Fruit fly (Drosophila melanogaster) whole organism, embryonic: ENCODE measurements around the gene CG43051.

ENCODE experiments used
- Abd-B ChIP-seq: fragments of 200-800 bp; sonication (Bioruptor generic); optimal IDR thresholded peaks from 2 replicates; lab custom pipeline; 2018; ENCODE audit warnings: missing biosample characterization, mild to moderate bottlenecking, missing genetic modification characterization, moderate library complexity
- Adf1 ChIP-seq: fragments of 200-800 bp; sonication (Bioruptor generic); IDR thresholded peaks from 2 replicates; pipeline ENCODE4 v1.3.6; 2022; ENCODE audit warnings: missing biosample characterization, missing genetic modification characterization
- BEAF-32 ChIP-seq: fragments of 200-800 bp; sonication (Bioruptor generic); optimal IDR thresholded peaks from 3 replicates; lab custom pipeline; 2017; ENCODE audit warnings: missing biosample characterization, missing genetic modification characterization, mild to moderate bottlenecking, moderate library complexity, missing genetic modification reagents
- CG10147 ChIP-seq: fragments of 200-800 bp; sonication (Bioruptor generic); optimal IDR thresholded peaks from 2 replicates; lab custom pipeline; 2019; ENCODE audit warnings: missing biosample characterization, mild to moderate bottlenecking, missing genetic modification characterization, moderate library complexity
- CG12155 ChIP-seq: fragments of 200-800 bp; sonication (Bioruptor generic); optimal IDR thresholded peaks from 3 replicates; lab custom pipeline; 2016; ENCODE audit warnings: missing biosample characterization, missing genetic modification characterization
- CG13894 ChIP-seq: fragments of 200-800 bp; sonication (Bioruptor generic); optimal IDR thresholded peaks from 3 replicates; lab custom pipeline; 2018; ENCODE audit warnings: missing biosample characterization, mild to moderate bottlenecking, missing genetic modification characterization, moderate library complexity
- CG14710 ChIP-seq: fragments of 200-800 bp; sonication (Bioruptor generic); optimal IDR thresholded peaks from 3 replicates; lab custom pipeline; 2019; ENCODE audit warnings: missing biosample characterization, mild to moderate bottlenecking, missing genetic modification characterization, moderate library complexity
- CG1647 ChIP-seq: fragments of 200-800 bp; sonication (Bioruptor generic); optimal IDR thresholded peaks from 3 replicates; lab custom pipeline; 2016; ENCODE audit warnings: missing biosample characterization, missing genetic modification characterization
- CG16813 ChIP-seq: fragments of 200-800 bp; sonication (Bioruptor generic); IDR thresholded peaks from 3 replicates; pipeline ENCODE4 v1.3.6; 2022; ENCODE audit warnings: missing biosample characterization, missing genetic modification characterization; ENCODE audit not compliant: partially characterized antibody
- CG17328 ChIP-seq: fragments of 200-800 bp; sonication (Bioruptor generic); IDR thresholded peaks from 2 replicates; pipeline ENCODE4 v1.3.6; 2022; ENCODE audit warnings: missing biosample characterization, missing genetic modification characterization
- CG18262 ChIP-seq: fragments of 200-800 bp; optimal IDR thresholded peaks from 3 replicates; lab custom pipeline; 2019; ENCODE audit warnings: missing biosample characterization, mild to moderate bottlenecking, missing genetic modification characterization, moderate library complexity
- CG1832 ChIP-seq: fragments of 200-800 bp; sonication (Bioruptor generic); optimal IDR thresholded peaks from 2 replicates; lab custom pipeline; 2017; ENCODE audit warnings: missing biosample characterization, mild to moderate bottlenecking, missing genetic modification characterization, inconsistent platforms
- CG2129 ChIP-seq: fragments of 200-800 bp; sonication (Bioruptor generic); IDR thresholded peaks from 2 replicates; pipeline ENCODE4 v1.3.6; 2022; ENCODE audit warnings: missing biosample characterization, missing genetic modification characterization; ENCODE audit not compliant: partially characterized antibody
- CG33557 ChIP-seq: fragments of 200-800 bp; sonication (Bioruptor generic); optimal IDR thresholded peaks from 2 replicates; lab custom pipeline; 2019; ENCODE audit warnings: missing biosample characterization, mild to moderate bottlenecking, missing genetic modification characterization, moderate library complexity
- CG34224 ChIP-seq: fragments of 200-800 bp; sonication (Bioruptor generic); IDR thresholded peaks from 3 replicates; pipeline ENCODE4 v1.3.6; 2022; ENCODE audit warnings: missing biosample characterization, missing genetic modification characterization; ENCODE audit not compliant: partially characterized antibody
- CG34376 ChIP-seq: fragments of 200-800 bp; sonication (Bioruptor generic); optimal IDR thresholded peaks from 2 replicates; lab custom pipeline; 2018; ENCODE audit warnings: missing biosample characterization, mild to moderate bottlenecking, missing genetic modification characterization
- CG4424 ChIP-seq: fragments of 200-800 bp; sonication (Bioruptor generic); optimal IDR thresholded peaks from 3 replicates; lab custom pipeline; 2016; ENCODE audit warnings: missing biosample characterization, missing genetic modification characterization
- CG4854 ChIP-seq: fragments of 200-800 bp; sonication (Bioruptor generic); optimal IDR thresholded peaks from 2 replicates; lab custom pipeline; 2016; ENCODE audit warnings: missing biosample characterization, missing genetic modification characterization, inconsistent platforms
- CG8924 ChIP-seq: fragments of 200-800 bp; optimal IDR thresholded peaks from 3 replicates; lab custom pipeline; 2019; ENCODE audit warnings: missing biosample characterization, mild to moderate bottlenecking, missing genetic modification characterization, moderate library complexity
- CG9727 ChIP-seq: fragments of 200-800 bp; sonication (Bioruptor generic); optimal IDR thresholded peaks from 3 replicates; lab custom pipeline; 2017; ENCODE audit warnings: missing biosample characterization, mild to moderate bottlenecking, missing genetic modification characterization
- CG9797 ChIP-seq: fragments of 200-800 bp; sonication (Bioruptor generic); optimal IDR thresholded peaks from 3 replicates; lab custom pipeline; 2018; ENCODE audit warnings: missing biosample characterization, mild to moderate bottlenecking, missing genetic modification characterization
- Chrac-16 ChIP-seq: fragments of 200-800 bp; sonication (Bioruptor generic); optimal IDR thresholded peaks from 3 replicates; lab custom pipeline; 2016; ENCODE audit warnings: missing biosample characterization, missing genetic modification characterization
- Eip74EF ChIP-seq, 2 experiments: fragments of 200-800 bp in 1 of 2; fragments of >200 bp in 1 of 2; sonication (Bioruptor generic) in 1 of 2; optimal IDR thresholded peaks; 2 replicates each; lab custom pipeline; 2017 to 2019; ENCODE audit warnings: missing biosample characterization in 2 of 2, missing genetic modification characterization in 2 of 2, mild to moderate bottlenecking in 1 of 2, moderate library complexity in 1 of 2
- Ets97D ChIP-seq: fragments of 200-800 bp; sonication (Bioruptor generic); optimal IDR thresholded peaks from 3 replicates; lab custom pipeline; 2016; ENCODE audit warnings: missing biosample characterization, missing genetic modification characterization
- H2.0 ChIP-seq: fragments of 200-800 bp; sonication (Bioruptor generic); IDR thresholded peaks from 2 replicates; pipeline ENCODE4 v1.3.6; 2022; ENCODE audit warnings: missing biosample characterization, missing genetic modification characterization
- HHEX ChIP-seq: fragments of 200-800 bp; sonication (Bioruptor generic); optimal IDR thresholded peaks from 3 replicates; lab custom pipeline; 2017; ENCODE audit warnings: missing biosample characterization, mild to moderate bottlenecking, missing genetic modification characterization, missing genetic modification reagents
- Max ChIP-seq: fragments of 200-800 bp; sonication (Bioruptor generic); optimal IDR thresholded peaks from 2 replicates; lab custom pipeline; 2016; ENCODE audit warnings: missing biosample characterization, mild to moderate bottlenecking, missing genetic modification characterization
- NC2β ChIP-seq: fragments of 200-800 bp; sonication (Bioruptor generic); optimal IDR thresholded peaks from 2 replicates; lab custom pipeline; 2016; ENCODE audit warnings: missing biosample characterization, missing genetic modification characterization
- Nf-YA ChIP-seq: fragments of 200-800 bp; sonication (Bioruptor generic); IDR thresholded peaks from 2 replicates; pipeline ENCODE4 v1.3.6; 2022; ENCODE audit warnings: missing biosample characterization, missing genetic modification characterization
- Sin3A ChIP-seq: fragments of >200 bp; optimal IDR thresholded peaks from 2 replicates; lab custom pipeline; 2018
- Sry-δ ChIP-seq: fragments of 200-800 bp; sonication (Bioruptor generic); optimal IDR thresholded peaks from 2 replicates; lab custom pipeline; 2016; ENCODE audit warnings: missing biosample characterization, missing genetic modification characterization
- abd-A ChIP-seq: fragments of 200-800 bp; sonication (Bioruptor generic); optimal IDR thresholded peaks from 3 replicates; lab custom pipeline; 2019; ENCODE audit warnings: missing biosample characterization, mild to moderate bottlenecking, missing genetic modification characterization, moderate library complexity
- amos ChIP-seq: fragments of 200-800 bp; sonication (Bioruptor generic); IDR thresholded peaks from 2 replicates; pipeline ENCODE4 v1.3.6; 2022; ENCODE audit warnings: missing biosample characterization, missing genetic modification characterization; ENCODE audit not compliant: partially characterized antibody
- btn ChIP-seq: fragments of 200-800 bp; sonication (Bioruptor generic); optimal IDR thresholded peaks from 2 replicates; lab custom pipeline; 2016; ENCODE audit warnings: missing biosample characterization, missing genetic modification characterization
- cg ChIP-seq: fragments of 200-800 bp; sonication (Bioruptor generic); optimal IDR thresholded peaks from 3 replicates; lab custom pipeline; 2019; ENCODE audit warnings: missing biosample characterization, mild to moderate bottlenecking, missing genetic modification characterization, moderate library complexity
- hb ChIP-seq: fragments of 200-800 bp; sonication (Bioruptor generic); IDR thresholded peaks from 3 replicates; pipeline ENCODE4 v1.3.6; 2022; ENCODE audit warnings: missing biosample characterization, missing genetic modification characterization; ENCODE audit not compliant: partially characterized antibody
- hbn ChIP-seq: fragments of 200-800 bp; sonication (Bioruptor generic); IDR thresholded peaks from 2 replicates; pipeline ENCODE4 v1.3.6; 2022; ENCODE audit warnings: missing biosample characterization, missing genetic modification characterization; ENCODE audit not compliant: partially characterized antibody
- kah ChIP-seq: fragments of 200-800 bp; sonication (Bioruptor generic); optimal IDR thresholded peaks from 2 replicates; lab custom pipeline; 2018; ENCODE audit warnings: missing biosample characterization, mild to moderate bottlenecking, missing genetic modification characterization
- oc ChIP-seq: fragments of 200-800 bp; sonication (Bioruptor generic); optimal IDR thresholded peaks from 2 replicates; lab custom pipeline; 2018; ENCODE audit warnings: missing biosample characterization, mild to moderate bottlenecking, missing genetic modification characterization, moderate library complexity
- phol ChIP-seq: fragments of 200-800 bp; sonication (Bioruptor generic); optimal IDR thresholded peaks from 3 replicates; lab custom pipeline; 2018; ENCODE audit warnings: missing biosample characterization, mild to moderate bottlenecking, missing genetic modification characterization, moderate library complexity
- sc ChIP-seq, 3 experiments: fragments of >200 bp in 2 of 3; fragments of 200-800 bp in 1 of 3; sonication (Bioruptor generic) in 1 of 3; optimal IDR thresholded peaks; 2 replicates in 2 of 3; 3 replicates in 1 of 3; lab custom pipeline; 2017; ENCODE audit warnings: mild to moderate bottlenecking in 1 of 3, missing biosample characterization in 1 of 3, missing genetic modification characterization in 1 of 3, missing genetic modification reagents in 1 of 3
- sens ChIP-seq: fragments of 200-800 bp; sonication (Bioruptor generic); peaks from one replicate; lab custom pipeline; 2016; ENCODE audit warnings: missing biosample characterization, missing genetic modification characterization
- sqz ChIP-seq: fragments of 200-800 bp; sonication (Bioruptor generic); optimal IDR thresholded peaks from 3 replicates; lab custom pipeline; 2018; ENCODE audit warnings: missing biosample characterization, mild to moderate bottlenecking, missing genetic modification characterization
- trem ChIP-seq: fragments of 200-800 bp; optimal IDR thresholded peaks from 3 replicates; lab custom pipeline; 2019; ENCODE audit warnings: missing biosample characterization, mild to moderate bottlenecking, missing genetic modification characterization, moderate library complexity
- vnd ChIP-seq: fragments of 200-800 bp; sonication (Bioruptor generic); IDR thresholded peaks from 3 replicates; pipeline ENCODE4 v1.3.6; 2022; ENCODE audit warnings: missing biosample characterization, missing genetic modification characterization; ENCODE audit not compliant: partially characterized antibody
- yki ChIP-seq: fragments of >200 bp; optimal IDR thresholded peaks from 3 replicates; lab custom pipeline; 2018
- zfh2 ChIP-seq: fragments of 200-800 bp; sonication (Bioruptor generic); optimal IDR thresholded peaks from 2 replicates; lab custom pipeline; 2016; ENCODE audit warnings: missing biosample characterization, missing genetic modification characterization

CG43051 gene

dm6 chr2L:12546043-12546942 is 38.6 kb downstream of the CG43051 start, which contains the start of gene bun (continued):
- TF ChIP-seq abd-A (tag; lab: Kevin White, UChicago) (peak; percentile 73), sens (GFP tag; lab: Kevin White, UChicago) (peak; percentile 48), sqz (peak; percentile 52), NC2β (GFP tag; lab: Kevin White, UChicago) (peak; percentile 47), amos (GFP tag; lab: Robert Waterston, UW) (peak; percentile 100), vnd (GFP tag; lab: Robert Waterston, UW) (peak; percentile 99), CG33557 (GFP tag; lab: Kevin White, UChicago) (no peak), CG2129 (GFP tag; lab: Robert Waterston, UW) (peak; percentile 99), Adf1 (GFP tag; lab: Robert Waterston, UW) (peak; percentile 58; the same call in 1 of the 2 replicates), Eip74EF (GFP tag; optimal IDR thresholded peaks at IDR 0.05; lab: Kevin White, UChicago) (peak in 1 of 2 experiments; percentile 42), CG17328 (GFP tag; lab: Robert Waterston, UW) (no peak), CG4854 (GFP tag; lab: Kevin White, UChicago) (no peak), Max (GFP tag; lab: Kevin White, UChicago) (no peak), hbn (GFP tag; lab: Robert Waterston, UW) (peak; percentile 99), oc (tag; lab: Kevin White, UChicago) (no peak), cg (GFP tag; lab: Kevin White, UChicago) (peak; percentile 99), hb (GFP tag; lab: Robert Waterston, UW) (peak; percentile 99), H2.0 (GFP tag; lab: Robert Waterston, UW) (no peak), Nf-YA (no peak), Sry-δ (GFP tag; lab: Kevin White, UChicago) (peak; percentile 87), CG13894 (tag; lab: Kevin White, UChicago) (peak; percentile 25), CG8924 (tag; lab: Kevin White, UChicago) (peak; percentile 10), CG4424 (GFP tag; lab: Kevin White, UChicago) (no peak), phol (tag; lab: Kevin White, UChicago) (peak; percentile 55), Sin3A (lab: Kevin White, UChicago) (peak; percentile 41), CG12155 (no peak), CG1647 (GFP tag; lab: Kevin White, UChicago) (peak; percentile 40), CG16813 (GFP tag; lab: Robert Waterston, UW) (peak; percentile 100), Abd-B (peak; percentile 71), CG18262 (tag; lab: Kevin White, UChicago) (no peak), CG14710 (tag; lab: Kevin White, UChicago) (peak; percentile 56), trem (tag; lab: Kevin White, UChicago) (peak; percentile 38), kah (GFP tag; lab: Kevin White, UChicago) (no peak), Chrac-16 (no peak), yki (peak; percentile 62), CG34224 (GFP tag; lab: Robert Waterston, UW) (peak; percentile 99), CG1832 (GFP tag; lab: Kevin White, UChicago) (peak; percentile 12), btn (no peak), CG9797 (GFP tag; lab: Kevin White, UChicago) (peak; percentile 96), BEAF-32 (peak; percentile 99), HHEX (GFP tag; lab: Kevin White, UChicago) (no peak), zfh2 (GFP tag; lab: Kevin White, UChicago) (peak; percentile 12), CG34376 (peak; percentile 13), CG9727 (GFP tag; lab: Kevin White, UChicago) (no peak), sc (optimal IDR thresholded peaks at IDR 0.05; lab: Kevin White, UChicago) (no peak), sc (GFP tag; optimal IDR thresholded peaks at IDR 0.05; lab: Kevin White, UChicago) (no peak), Ets97D (GFP tag; lab: Kevin White, UChicago) (peak; percentile 74), CG10147 (GFP tag; lab: Kevin White, UChicago) (peak; percentile 5)
